Worm (Caenorhabditis elegans): ENCODE data around the gene C45B11.9.

Gene C45B11.9

DNA sequence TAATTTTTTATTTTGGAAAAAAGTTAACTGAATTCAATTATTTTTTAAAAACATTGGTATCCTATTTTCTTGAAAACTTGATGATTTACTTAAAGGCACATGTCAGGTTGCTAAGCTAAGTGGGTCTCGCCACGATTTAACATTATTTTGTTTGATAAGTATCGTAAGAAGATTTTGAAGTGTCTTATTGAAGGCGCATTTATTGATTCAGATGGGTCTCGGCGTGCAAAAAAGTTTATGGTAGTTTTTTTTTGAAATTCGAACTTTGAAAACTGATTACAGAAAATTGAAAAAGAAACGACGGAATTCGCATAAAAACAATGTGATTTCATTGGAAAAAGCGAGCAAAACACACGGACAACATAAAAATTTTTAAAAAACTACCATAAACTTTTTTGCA is 42.8 kb downstream of the C45B11.9 start:
- TF ChIP-seq egl-27 (tag; optimal IDR thresholded peaks at IDR 0.05): no peak
- no peak for TF ChIP-seq nhr-25 (tag; optimal IDR thresholded peaks at IDR 0.05)
- no peak for TF ChIP-seq egl-5 (tag; optimal IDR thresholded peaks at IDR 0.05)
- no peak for TF ChIP-seq sea-2 (GFP tag; optimal IDR thresholded peaks at IDR 0.05)
- TF ChIP-seq R02D3.7 (tag; optimal IDR thresholded peaks at IDR 0.05): no peak
- TF ChIP-seq snpc-4 (tag; optimal IDR thresholded peaks at IDR 0.05): no peak
- no peak for TF ChIP-seq eor-1 (tag; optimal IDR thresholded peaks at IDR 0.05)
- TF ChIP-seq hmg-11 (tag; optimal IDR thresholded peaks at IDR 0.05): no peak

DNA sequence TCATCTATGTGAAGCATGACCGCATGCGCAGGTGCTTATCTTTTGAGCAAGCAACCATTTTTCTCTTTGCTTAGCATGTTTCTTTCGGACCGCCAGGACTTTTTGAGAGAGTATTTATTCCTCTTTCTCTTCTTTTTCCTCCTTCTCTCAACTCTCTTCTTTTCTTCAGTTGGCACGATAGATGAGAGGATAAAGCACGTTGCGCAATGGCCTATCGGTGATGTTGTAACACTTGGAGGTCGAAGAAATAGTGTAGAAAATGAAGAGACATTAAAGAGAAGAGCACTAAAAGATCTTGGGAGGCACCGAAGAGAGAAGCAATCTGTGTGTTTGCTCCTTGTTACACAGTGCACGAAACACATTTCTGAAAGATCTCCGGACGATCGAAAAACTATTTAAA is 43.6 kb downstream of the C45B11.9 start:
- TF ChIP-seq pha-4 (tag; optimal IDR thresholded peaks at IDR 0.05) (no peak), ztf-4 (tag; optimal IDR thresholded peaks at IDR 0.05) (no peak), mdl-1 (tag; optimal IDR thresholded peaks at IDR 0.05) (peak; percentile 57), lsy-12 (tag; optimal IDR thresholded peaks at IDR 0.05) (no peak), lin-15B (tag; optimal IDR thresholded peaks at IDR 0.05) (no peak), ceh-28 (tag; optimal IDR thresholded peaks at IDR 0.05) (no peak), nhr-12 (tag; optimal IDR thresholded peaks at IDR 0.05) (no peak), ZK546.5 (tag; optimal IDR thresholded peaks at IDR 0.05) (no peak), hmg-11 (tag; optimal IDR thresholded peaks at IDR 0.05) (peak; percentile 21), unc-39 (tag; optimal IDR thresholded peaks at IDR 0.05) (no peak), nfya-1 (tag; optimal IDR thresholded peaks at IDR 0.05; ENCODE audit: insufficient read depth) (peak; percentile 73), lin-39 (tag; optimal IDR thresholded peaks at IDR 0.05) (peak; percentile 71), eor-1 (tag; optimal IDR thresholded peaks at IDR 0.05) (no peak), aly-2 (tag; optimal IDR thresholded peaks at IDR 0.05) (no peak), nhr-43 (tag; optimal IDR thresholded peaks at IDR 0.05; ENCODE audit: poor library complexity, severe bottlenecking) (no peak), ztf-11 (tag; optimal IDR thresholded peaks at IDR 0.05) (no peak)

DNA sequence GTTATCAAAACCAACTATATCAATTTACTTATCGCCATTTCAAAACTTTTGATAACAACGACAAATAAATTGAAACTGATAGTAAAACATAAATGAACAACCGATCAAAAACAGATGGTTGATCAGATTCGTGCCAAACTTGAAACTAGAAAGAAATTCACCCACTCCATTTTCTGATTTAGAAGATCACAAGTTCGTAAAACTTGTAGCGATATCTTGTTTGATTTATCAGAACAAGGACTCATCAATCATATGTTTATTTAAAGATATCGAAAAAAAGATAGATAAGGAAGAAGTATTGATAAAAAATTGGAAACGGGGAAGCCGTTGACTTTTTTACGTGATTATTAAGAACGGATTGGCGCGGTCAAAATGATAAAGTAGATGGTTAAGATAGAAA is 47.0 kb downstream of the C45B11.9 start:
- TF ChIP-seq pqm-1 (tag; optimal IDR thresholded peaks at IDR 0.05): peak; percentile 35
- TF ChIP-seq nhr-76 (tag; optimal IDR thresholded peaks at IDR 0.05): no peak
- TF ChIP-seq elt-2 (tag; optimal IDR thresholded peaks at IDR 0.05): peak; percentile 85
- no peak for TF ChIP-seq elt-1 (tag; optimal IDR thresholded peaks at IDR 0.05)

DNA sequence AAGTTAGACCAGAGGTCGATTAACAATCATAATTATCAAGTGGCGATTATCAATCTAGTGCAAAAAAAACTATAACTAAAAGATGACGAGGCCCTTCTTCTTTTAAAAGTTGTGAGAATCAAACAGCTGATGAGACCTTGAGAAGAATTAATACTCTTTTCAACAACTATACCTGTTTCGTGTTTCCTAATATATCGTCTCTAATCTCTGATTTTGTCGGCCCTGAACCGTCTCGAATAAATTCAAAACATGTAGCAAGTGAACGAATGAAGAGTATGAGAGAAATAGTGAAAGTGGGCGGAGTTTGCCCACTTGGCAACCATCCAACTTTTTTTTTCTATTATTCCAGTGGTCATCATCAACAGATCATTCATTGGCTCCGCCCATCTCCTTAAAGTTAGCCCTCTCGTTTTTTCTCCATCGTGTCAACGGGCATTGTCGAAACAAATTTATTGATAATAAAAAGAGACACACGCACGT is 47.4 kb downstream of the C45B11.9 start, which contains the start of gene Y42A5A.1:
Gene Y42A5A.1, plus strand, starts transcription at position 430 of the 480 bp plus-strand sequence.
- TF ChIP-seq egl-27 (tag; optimal IDR thresholded peaks at IDR 0.05): no peak
- no peak for TF ChIP-seq ztf-11 (tag; optimal IDR thresholded peaks at IDR 0.05)
- TF ChIP-seq sea-2 (GFP tag; optimal IDR thresholded peaks at IDR 0.05): no peak
- TF ChIP-seq nhr-25 (tag; optimal IDR thresholded peaks at IDR 0.05): peak; percentile 3
- no peak for TF ChIP-seq mdl-1 (tag; optimal IDR thresholded peaks at IDR 0.05)
- no peak for TF ChIP-seq ceh-82 (tag; optimal IDR thresholded peaks at IDR 0.05)
- TF ChIP-seq hmg-11 (tag; optimal IDR thresholded peaks at IDR 0.05): no peak
- TF ChIP-seq pqm-1 (tag; optimal IDR thresholded peaks at IDR 0.05): no peak

All from whole organism, L3 larva.